Fruit fly (Drosophila melanogaster) whole organism, prepupa: ENCODE data around the gene Rga.

Source experiments
- CG10631 ChIP-seq: fragments of 200-800 bp; sonication (Bioruptor generic); optimal IDR thresholded peaks from 2 replicates; lab custom pipeline; 2016; ENCODE audit warnings: missing biosample characterization, missing genetic modification characterization
- CG11294 ChIP-seq: fragments of 200-800 bp; sonication (Bioruptor generic); IDR thresholded peaks from 2 replicates; pipeline ENCODE4 v1.3.6; 2022; ENCODE audit warnings: missing biosample characterization, missing genetic modification characterization
- CG11902 ChIP-seq: fragments of 200-800 bp; sonication (Bioruptor generic); optimal IDR thresholded peaks from 3 replicates; lab custom pipeline; 2016; ENCODE audit warnings: missing biosample characterization, missing genetic modification characterization
- CG15336 ChIP-seq: fragments of 200-800 bp; sonication (Bioruptor generic); IDR thresholded peaks from 2 replicates; pipeline ENCODE4 v1.3.6; 2022; ENCODE audit warnings: missing biosample characterization, missing genetic modification characterization
- CG1621 ChIP-seq: fragments of 200-800 bp; sonication (Bioruptor generic); optimal IDR thresholded peaks from 3 replicates; lab custom pipeline; 2018; ENCODE audit warnings: missing biosample characterization, mild to moderate bottlenecking, missing genetic modification characterization
- CG16779 ChIP-seq: fragments of 200-800 bp; sonication (Bioruptor generic); optimal IDR thresholded peaks from 3 replicates; lab custom pipeline; 2017; ENCODE audit warnings: missing biosample characterization, mild to moderate bottlenecking, missing genetic modification characterization
- CG3032 ChIP-seq: fragments of 200-800 bp; optimal IDR thresholded peaks from 2 replicates; lab custom pipeline; 2019; ENCODE audit warnings: missing biosample characterization, mild to moderate bottlenecking, missing genetic modification characterization, moderate library complexity
- CG31627 ChIP-seq: fragments of 200-800 bp; sonication (Bioruptor generic); optimal IDR thresholded peaks from 3 replicates; lab custom pipeline; 2016; ENCODE audit warnings: missing biosample characterization, missing genetic modification characterization
- CG32006 ChIP-seq: fragments of 200-800 bp; sonication (Bioruptor generic); optimal IDR thresholded peaks from 3 replicates; lab custom pipeline; 2017; ENCODE audit warnings: missing biosample characterization, mild to moderate bottlenecking, missing genetic modification characterization
- CG34406 ChIP-seq: fragments of 200-800 bp; sonication (Bioruptor generic); optimal IDR thresholded peaks from 3 replicates; lab custom pipeline; 2016; ENCODE audit warnings: missing biosample characterization, missing genetic modification characterization
- CG4318 ChIP-seq: fragments of 200-800 bp; sonication (Bioruptor generic); optimal IDR thresholded peaks from 3 replicates; lab custom pipeline; 2017; ENCODE audit warnings: missing biosample characterization, mild to moderate bottlenecking, missing genetic modification characterization
- CG6163 ChIP-seq: fragments of 200-800 bp; sonication (Bioruptor generic); IDR thresholded peaks from 3 replicates; pipeline ENCODE4 v1.3.6; 2022; ENCODE audit warnings: missing biosample characterization, missing genetic modification characterization
- CG6276 ChIP-seq: fragments of 200-800 bp; sonication (Bioruptor generic); optimal IDR thresholded peaks from 2 replicates; lab custom pipeline; 2017; ENCODE audit warnings: missing biosample characterization, mild to moderate bottlenecking, missing genetic modification characterization
- CG6792 ChIP-seq: fragments of 200-800 bp; sonication (Bioruptor generic); optimal IDR thresholded peaks from 3 replicates; lab custom pipeline; 2016; ENCODE audit warnings: missing biosample characterization, missing genetic modification characterization
- CG6808 ChIP-seq: fragments of 200-800 bp; sonication (Bioruptor generic); optimal IDR thresholded peaks from 3 replicates; lab custom pipeline; 2017; ENCODE audit warnings: missing biosample characterization, missing genetic modification characterization, mild to moderate bottlenecking, moderate library complexity, missing genetic modification reagents
- CG6854 ChIP-seq: fragments of 200-800 bp; sonication (Bioruptor generic); optimal IDR thresholded peaks from 2 replicates; lab custom pipeline; 2017; ENCODE audit warnings: missing biosample characterization, mild to moderate bottlenecking, missing genetic modification characterization
- CG7368 ChIP-seq: fragments of 200-800 bp; sonication (Bioruptor generic); optimal IDR thresholded peaks from 3 replicates; lab custom pipeline; 2016; ENCODE audit warnings: missing biosample characterization, missing genetic modification characterization
- CG8119 ChIP-seq: fragments of 200-800 bp; sonication (Bioruptor generic); IDR thresholded peaks from 3 replicates; pipeline ENCODE4 v1.3.6; 2022; ENCODE audit warnings: missing biosample characterization, missing genetic modification characterization
- CG8632 ChIP-seq: fragments of 200-800 bp; sonication (Bioruptor generic); optimal IDR thresholded peaks from 3 replicates; lab custom pipeline; 2016; ENCODE audit warnings: missing biosample characterization, missing genetic modification characterization
- CG9139 ChIP-seq: fragments of 200-800 bp; sonication (Bioruptor generic); optimal IDR thresholded peaks from 3 replicates; lab custom pipeline; 2017; ENCODE audit warnings: missing biosample characterization, mild to moderate bottlenecking, missing genetic modification characterization
- Eip75B ChIP-seq: fragments of 200-800 bp; sonication (Bioruptor generic); optimal IDR thresholded peaks from 3 replicates; lab custom pipeline; 2016; ENCODE audit warnings: missing biosample characterization, missing genetic modification characterization
- Eip78C ChIP-seq: fragments of 200-800 bp; sonication (Bioruptor generic); peaks from one replicate; lab custom pipeline; 2016; ENCODE audit warnings: missing biosample characterization, missing genetic modification characterization
- Eip93F ChIP-seq: fragments of 200-800 bp; sonication (Bioruptor generic); optimal IDR thresholded peaks from 2 replicates; lab custom pipeline; 2016; ENCODE audit warnings: missing biosample characterization, mild to moderate bottlenecking, missing genetic modification characterization
- Ets21C ChIP-seq: fragments of 200-800 bp; sonication (Bioruptor generic); optimal IDR thresholded peaks from 3 replicates; lab custom pipeline; 2016; ENCODE audit warnings: missing biosample characterization, missing genetic modification characterization
- Hr38 ChIP-seq: sonication (Bioruptor generic); optimal IDR thresholded peaks from 2 replicates; lab custom pipeline; 2016; ENCODE audit warnings: missing biosample characterization, missing genetic modification characterization
- Met ChIP-seq: fragments of 200-800 bp; sonication (Bioruptor generic); optimal IDR thresholded peaks from 3 replicates; lab custom pipeline; 2016; ENCODE audit warnings: missing biosample characterization, missing genetic modification characterization
- Smox ChIP-seq: fragments of 200-800 bp; sonication (Bioruptor generic); optimal IDR thresholded peaks from 3 replicates; lab custom pipeline; 2016; ENCODE audit warnings: missing biosample characterization, missing genetic modification characterization
- Sox102F ChIP-seq: fragments of 200-800 bp; sonication (Bioruptor generic); optimal IDR thresholded peaks from 2 replicates; lab custom pipeline; 2016; ENCODE audit warnings: missing biosample characterization, mild to moderate bottlenecking, missing genetic modification characterization
- Sox14 ChIP-seq: fragments of 200-800 bp; sonication (Bioruptor generic); optimal IDR thresholded peaks from 3 replicates; lab custom pipeline; 2016; ENCODE audit warnings: missing biosample characterization, missing genetic modification characterization
- achi ChIP-seq: fragments of 200-800 bp; sonication (Bioruptor generic); optimal IDR thresholded peaks from 3 replicates; lab custom pipeline; 2016; ENCODE audit warnings: missing biosample characterization, missing genetic modification characterization
- acj6 ChIP-seq: fragments of 200-800 bp; sonication (Bioruptor generic); optimal IDR thresholded peaks from 3 replicates; lab custom pipeline; 2016; ENCODE audit warnings: missing biosample characterization, missing genetic modification characterization
- cyc ChIP-seq: fragments of 200-800 bp; sonication (Bioruptor generic); optimal IDR thresholded peaks from 3 replicates; lab custom pipeline; 2016; ENCODE audit warnings: missing biosample characterization, missing genetic modification characterization
- dac ChIP-seq: fragments of 200-800 bp; sonication (Bioruptor generic); optimal IDR thresholded peaks from 2 replicates; lab custom pipeline; 2017; ENCODE audit warnings: missing biosample characterization, mild to moderate bottlenecking, missing genetic modification characterization
- eg ChIP-seq: fragments of 200-800 bp; sonication (Bioruptor generic); IDR thresholded peaks from 3 replicates; pipeline ENCODE4 v1.3.6; 2022; ENCODE audit warnings: missing biosample characterization, missing genetic modification characterization
- esn ChIP-seq: fragments of 200-800 bp; sonication (Bioruptor generic); optimal IDR thresholded peaks from 2 replicates; lab custom pipeline; 2016; ENCODE audit warnings: missing biosample characterization, mild to moderate bottlenecking, missing genetic modification characterization, moderate library complexity
- fd59A ChIP-seq: fragments of 200-800 bp; sonication (Bioruptor generic); optimal IDR thresholded peaks from 2 replicates; lab custom pipeline; 2017; ENCODE audit warnings: missing biosample characterization, mild to moderate bottlenecking, missing genetic modification characterization, missing genetic modification reagents
- fd85E ChIP-seq: fragments of 200-800 bp; sonication (Bioruptor generic); optimal IDR thresholded peaks from 3 replicates; lab custom pipeline; 2016; ENCODE audit warnings: missing biosample characterization, missing genetic modification characterization
- fkh ChIP-seq: fragments of 200-800 bp; sonication (Bioruptor generic); optimal IDR thresholded peaks from 3 replicates; lab custom pipeline; 2017; ENCODE audit warnings: missing biosample characterization, mild to moderate bottlenecking, missing genetic modification characterization, moderate library complexity
- lz ChIP-seq: fragments of 200-800 bp; sonication (Bioruptor generic); optimal IDR thresholded peaks from 3 replicates; lab custom pipeline; 2016; ENCODE audit warnings: missing biosample characterization, missing genetic modification characterization
- pdm3 ChIP-seq: fragments of 200-800 bp; sonication (Bioruptor generic); optimal IDR thresholded peaks from 3 replicates; lab custom pipeline; 2016; ENCODE audit warnings: missing biosample characterization, missing genetic modification characterization
- ss ChIP-seq, 2 experiments: fragments of 200-800 bp; sonication (Bioruptor generic); optimal IDR thresholded peaks; 2 replicates in 1 of 2; 3 replicates in 1 of 2; lab custom pipeline; 2017 to 2018; ENCODE audit warnings: mild to moderate bottlenecking in 2 of 2, missing biosample characterization in 2 of 2, missing genetic modification characterization in 2 of 2, moderate library complexity in 1 of 2
- svp ChIP-seq: fragments of 200-800 bp; sonication (Bioruptor generic); peaks from one replicate; lab custom pipeline; 2016; ENCODE audit warnings: missing biosample characterization, missing genetic modification characterization
- topi ChIP-seq: fragments of 200-800 bp; sonication (Bioruptor generic); optimal IDR thresholded peaks from 3 replicates; lab custom pipeline; 2016; ENCODE audit warnings: missing biosample characterization, missing genetic modification characterization

Gene Rga

dm6 chr3R:5591398-5591853 lies 21.5 kb downstream of the Rga start, which contains the start of the genes noi and Vha26 (continued):
- TF ChIP-seq Sox14 (GFP tag; lab: Kevin White, UChicago) (no peak), esn (GFP tag; lab: Kevin White, UChicago) (peak; percentile 11), CG34406 (GFP tag; lab: Kevin White, UChicago) (no peak), CG8632 (no peak), CG16779 (tag; lab: Kevin White, UChicago) (no peak), dac (GFP tag; lab: Kevin White, UChicago) (no peak), Met (GFP tag; lab: Kevin White, UChicago) (no peak), achi (GFP tag; lab: Kevin White, UChicago) (peak; percentile 95), topi (GFP tag; lab: Kevin White, UChicago) (peak; percentile 20), fd85E (GFP tag; lab: Kevin White, UChicago) (no peak), Hr38 (GFP tag; lab: Kevin White, UChicago) (no peak)

- TF ChIP-seq CG11902 (GFP tag; lab: Kevin White, UChicago), result no peak
- TF ChIP-seq eg (GFP tag; lab: Robert Waterston, UW), result no peak
- TF ChIP-seq Smox (GFP tag; lab: Kevin White, UChicago), result no peak
- no peak for TF ChIP-seq CG6792 (GFP tag; lab: Kevin White, UChicago)
- TF ChIP-seq CG32006, result no peak
- no peak for TF ChIP-seq CG4318 (GFP tag; lab: Kevin White, UChicago)
- TF ChIP-seq Eip75B (GFP tag; lab: Kevin White, UChicago), result no peak
- no peak for TF ChIP-seq Eip78C (GFP tag; lab: Kevin White, UChicago)
- no peak for TF ChIP-seq Ets21C
- TF ChIP-seq fd59A (GFP tag; lab: Kevin White, UChicago), result no peak
- no peak for TF ChIP-seq CG8632
- TF ChIP-seq CG6854 (GFP tag; lab: Kevin White, UChicago), result no peak
- TF ChIP-seq CG8119 (GFP tag; lab: Robert Waterston, UW), result no peak
These were observed 24.3 kb downstream of the Rga start, which contains the start of gene PolZ2 for dm6 chr3R:5588573-5588972. TSS of gene PolZ2 (plus strand) at chr3R:5588873.

- TF ChIP-seq CG11902 (GFP tag; lab: Kevin White, UChicago), result no peak
- TF ChIP-seq CG10631 (GFP tag; lab: Kevin White, UChicago), result no peak
- peak; percentile 43 for TF ChIP-seq esn (GFP tag; lab: Kevin White, UChicago)
- peak; percentile 28; the same call in 1 of the 2 replicates for TF ChIP-seq CG15336 (GFP tag; lab: Robert Waterston, UW)
- TF ChIP-seq dac (GFP tag; lab: Kevin White, UChicago), result no peak
- TF ChIP-seq CG8119 (GFP tag; lab: Robert Waterston, UW), result no peak
- no peak for TF ChIP-seq CG9139 (GFP tag; lab: Kevin White, UChicago)
- TF ChIP-seq Hr38 (GFP tag; lab: Kevin White, UChicago), result no peak
- peak; percentile 18 for TF ChIP-seq CG31627 (GFP tag; lab: Kevin White, UChicago)
- no peak for TF ChIP-seq Eip75B (GFP tag; lab: Kevin White, UChicago)
- TF ChIP-seq CG6808 (GFP tag; lab: Kevin White, UChicago), result no peak
- no peak for TF ChIP-seq CG4318 (GFP tag; lab: Kevin White, UChicago)
- TF ChIP-seq eg (GFP tag; lab: Robert Waterston, UW), result no peak
- no peak for TF ChIP-seq Smox (GFP tag; lab: Kevin White, UChicago)
- TF ChIP-seq fd59A (GFP tag; lab: Kevin White, UChicago), result no peak
- TF ChIP-seq Eip93F (GFP tag; lab: Kevin White, UChicago), result no peak
- no peak for TF ChIP-seq CG7368
- no peak for TF ChIP-seq CG11294 (GFP tag; lab: Robert Waterston, UW)
- TF ChIP-seq Ets21C, result no peak
- no peak for TF ChIP-seq CG6792 (GFP tag; lab: Kevin White, UChicago)
- TF ChIP-seq CG6854 (GFP tag; lab: Kevin White, UChicago), result peak; percentile 45
- no peak for TF ChIP-seq ss (GFP tag; optimal IDR thresholded peaks at IDR 0.05; lab: Kevin White, UChicago)
- no peak for TF ChIP-seq topi (GFP tag; lab: Kevin White, UChicago)
- TF ChIP-seq lz (GFP tag; lab: Kevin White, UChicago), result peak; percentile 40
- TF ChIP-seq fd85E (GFP tag; lab: Kevin White, UChicago), result no peak
- no peak; the same call in 2 of the 3 replicates for TF ChIP-seq CG6163 (GFP tag; lab: Robert Waterston, UW)
- no peak for TF ChIP-seq Sox102F
- no peak for TF ChIP-seq Sox14 (GFP tag; lab: Kevin White, UChicago)
- no peak for TF ChIP-seq Met (GFP tag; lab: Kevin White, UChicago)
- TF ChIP-seq cyc (GFP tag; lab: Kevin White, UChicago), result peak; percentile 31
- no peak for TF ChIP-seq CG8632
- no peak for TF ChIP-seq CG3032 (tag; lab: Kevin White, UChicago)
- TF ChIP-seq pdm3, result no peak
- TF ChIP-seq CG1621, result no peak
- no peak for TF ChIP-seq svp (GFP tag; lab: Kevin White, UChicago)
- TF ChIP-seq CG6276 (GFP tag; lab: Kevin White, UChicago), result no peak
- TF ChIP-seq acj6 (GFP tag; lab: Kevin White, UChicago), result no peak
- no peak for TF ChIP-seq fkh
These were observed 24.9 kb downstream of the Rga start, which contains the start of gene CG2926 for dm6 chr3R:5587863-5588519. TSS of gene CG2926 (minus strand) at chr3R:5588380.
